Fruit fly (Drosophila melanogaster): ENCODE data around the gene CG43783.

The CG43783 gene

dm6 chr3L:8953962-8954647 lies at the start of gene CG43783, which contains the start of gene orb2:
CG43783 (minus strand) TSS chr3L:8954272.
orb2 (minus strand) TSS chr3L:8954463.
- no peak for TF ChIP-seq CG5953 (GFP tag; IDR thresholded peaks at IDR 0.05)
- TF ChIP-seq gro (GFP tag; optimal IDR thresholded peaks at IDR 0.05) = peak; percentile 4
- no peak for TF ChIP-seq mam (GFP tag; optimal IDR thresholded peaks at IDR 0.05)
- TF ChIP-seq knrl (GFP tag; IDR thresholded peaks at IDR 0.05; ENCODE audit: partially characterized antibody) = peak; percentile 23; the same call in 2 of the 3 replicates
- peak; percentile 21 for TF ChIP-seq Sry-β (GFP tag; optimal IDR thresholded peaks at IDR 0.05)
- peak; percentile 13 for TF ChIP-seq gfzf (GFP tag; optimal IDR thresholded peaks at IDR 0.05)
- TF ChIP-seq ara (GFP tag; IDR thresholded peaks at IDR 0.05) = no peak
- TF ChIP-seq CG8281 (tag; optimal IDR thresholded peaks at IDR 0.05) = no peak
- TF ChIP-seq wdn (GFP tag; IDR thresholded peaks at IDR 0.05) = no peak
- TF ChIP-seq CG3847 (GFP tag; IDR thresholded peaks at IDR 0.05) = no peak
- peak; percentile 62 for TF ChIP-seq Dll (GFP tag; IDR thresholded peaks at IDR 0.05; ENCODE audit: partially characterized antibody)
- peak; percentile 63; the same call in 1 of the 2 replicates for TF ChIP-seq bbx (GFP tag; IDR thresholded peaks at IDR 0.05; ENCODE audit: partially characterized antibody)
- TF ChIP-seq E2f2 (GFP tag; IDR thresholded peaks at IDR 0.05) = peak; percentile 89
- peak; percentile 63 for TF ChIP-seq wek (GFP tag; optimal IDR thresholded peaks at IDR 0.05)
- TF ChIP-seq HHEX (GFP tag; optimal IDR thresholded peaks at IDR 0.05) = no peak
- peak; percentile 80 for TF ChIP-seq Dref (GFP tag; IDR thresholded peaks at IDR 0.05)
- TF ChIP-seq amos (GFP tag; IDR thresholded peaks at IDR 0.05; ENCODE audit: partially characterized antibody) = peak; percentile 58; the same call in 1 of the 2 replicates
- TF ChIP-seq fd102C (GFP tag; optimal IDR thresholded peaks at IDR 0.05) = no peak
- TF ChIP-seq tna (GFP tag; IDR thresholded peaks at IDR 0.05; ENCODE audit: partially characterized antibody) = peak; percentile 55; the same call in 1 of the 2 replicates
- TF ChIP-seq CG12659 (GFP tag; optimal IDR thresholded peaks at IDR 0.05) = peak; percentile 4
- TF ChIP-seq Scr (GFP tag; IDR thresholded peaks at IDR 0.05; ENCODE audit: partially characterized antibody) = peak; percentile 60
- TF ChIP-seq Sry-δ (GFP tag; optimal IDR thresholded peaks at IDR 0.05) = peak; percentile 71
- peak; percentile 40 for TF ChIP-seq trem (tag; optimal IDR thresholded peaks at IDR 0.05)
- TF ChIP-seq CG6791 (GFP tag; IDR thresholded peaks at IDR 0.05; ENCODE audit: partially characterized antibody) = peak; percentile 66; the same call in 2 of the 3 replicates
- no peak for TF ChIP-seq CG30431 (GFP tag; optimal IDR thresholded peaks at IDR 0.05)
- no peak for TF ChIP-seq Sin3A (optimal IDR thresholded peaks at IDR 0.05)
- TF ChIP-seq sd (tag; optimal IDR thresholded peaks at IDR 0.05) = peak; percentile 21
- peak; percentile 64 for TF ChIP-seq unc-4 (GFP tag; IDR thresholded peaks at IDR 0.05; ENCODE audit: partially characterized antibody)
- peak; percentile 56; the same call in 2 of the 3 replicates for TF ChIP-seq CG14860 (GFP tag; IDR thresholded peaks at IDR 0.05; ENCODE audit: partially characterized antibody)
- TF ChIP-seq Doc3 (GFP tag; IDR thresholded peaks at IDR 0.05; ENCODE audit: partially characterized antibody) = peak; percentile 33; the same call in 1 of the 3 replicates
- TF ChIP-seq Bgb (GFP tag; IDR thresholded peaks at IDR 0.05; ENCODE audit: partially characterized antibody) = peak; percentile 65
- peak; percentile 70; the same call in 2 of the 3 replicates for TF ChIP-seq Opbp (GFP tag; IDR thresholded peaks at IDR 0.05; ENCODE audit: partially characterized antibody)
- peak; percentile 55 for TF ChIP-seq stwl (tag; optimal IDR thresholded peaks at IDR 0.05)
- no peak for TF ChIP-seq stc (GFP tag; IDR thresholded peaks at IDR 0.05)
- TF ChIP-seq CG16779 (GFP tag; IDR thresholded peaks at IDR 0.05) = no peak
- TF ChIP-seq BEAF-32 (GFP tag; optimal IDR thresholded peaks at IDR 0.05) = peak; percentile 63
- peak; percentile 38; the same call in 1 of the 3 replicates for TF ChIP-seq CG16813 (GFP tag; IDR thresholded peaks at IDR 0.05; ENCODE audit: partially characterized antibody)
- peak; percentile 32 for TF ChIP-seq CG4617 (GFP tag; optimal IDR thresholded peaks at IDR 0.05; ENCODE audit: borderline replicate concordance)
- peak; percentile 77 for TF ChIP-seq HLH4C (GFP tag; IDR thresholded peaks at IDR 0.05; ENCODE audit: partially characterized antibody)
- TF ChIP-seq Med (GFP tag) = peak; percentile 32
- 0 out of 3 replicates have a peak, but pooled peaks have one; percentile 56 for TF ChIP-seq CG7963 (GFP tag; IDR thresholded peaks at IDR 0.05; ENCODE audit: partially characterized antibody)
- TF ChIP-seq CG13287 (GFP tag; IDR thresholded peaks at IDR 0.05; ENCODE audit: partially characterized antibody) = peak; percentile 69
- TF ChIP-seq sens (GFP tag) = peak; percentile 62
- peak; percentile 71; the same call in 1 of the 2 replicates for TF ChIP-seq sna (GFP tag; IDR thresholded peaks at IDR 0.05; ENCODE audit: partially characterized antibody)
- peak; percentile 46; the same call in 1 of the 2 replicates for TF ChIP-seq nerfin-2 (GFP tag; IDR thresholded peaks at IDR 0.05; ENCODE audit: partially characterized antibody)
- peak; percentile 53 for TF ChIP-seq pzg (GFP tag; optimal IDR thresholded peaks at IDR 0.05)

Data from whole organism, embryonic.